Worm (Caenorhabditis elegans) whole organism, young adult: ENCODE data around the gene Y53F4B.19.
"Not testable (repeated sequence)": the region's sequence is repeated elsewhere in the genome, so short reads cannot be mapped to it uniquely, and the experiment has no call there.

Experiments used
- B0035.1 ChIP-seq: sonication (generic microtip); optimal IDR thresholded peaks from 2 replicates; lab custom pipeline; 2016; ENCODE audit warnings: missing genetic modification characterization, mild to moderate bottlenecking, missing compliant biosample characterization, missing genotype, missing genetic modification reagents
- F39B2.1 ChIP-seq: fragments of 200-800 bp; sonication (Bioruptor generic); IDR thresholded peaks from 2 replicates; pipeline ENCODE4 v1.3.6; 2022; ENCODE audit warnings: missing genetic modification reagents, missing genetic modification characterization, missing compliant biosample characterization
- F57A8.1 ChIP-seq: fragments of 200-800 bp; sonication (Bioruptor generic); optimal IDR thresholded peaks from 2 replicates; lab custom pipeline; 2018; ENCODE audit warnings: mild to moderate bottlenecking, missing genetic modification characterization, moderate library complexity, missing compliant biosample characterization
- ama-1 ChIP-seq, 3 experiments: fragments of 150-350 bp in 1 of 3; sonication (generic microtip) in 2 of 3; optimal IDR thresholded peaks; 2 replicates each; lab custom pipeline; 2014 to 2018; ENCODE audit warnings: missing biosample characterization in 2 of 3, missing genetic modification characterization in 2 of 3, missing genetic modification reagents in 2 of 3
- bed-2 ChIP-seq: fragments of 200-800 bp; sonication (Bioruptor generic); IDR thresholded peaks from 2 replicates; pipeline ENCODE4 v1.3.6; 2022; ENCODE audit warnings: missing genetic modification reagents, missing genetic modification characterization, missing compliant biosample characterization
- ceh-27 ChIP-seq: fragments of 200-800 bp; sonication (Bioruptor generic); optimal IDR thresholded peaks from 2 replicates; lab custom pipeline; 2018; ENCODE audit warnings: mild to moderate bottlenecking, missing genetic modification characterization, moderate library complexity, missing compliant biosample characterization
- fkh-3 ChIP-seq: sonication (generic microtip); optimal IDR thresholded peaks from 2 replicates; lab custom pipeline; 2016; ENCODE audit warnings: mild to moderate bottlenecking, missing genetic modification characterization, missing compliant biosample characterization
- hlh-26 ChIP-seq: fragments of 200-800 bp; sonication (Bioruptor generic); conservative IDR thresholded peaks from 2 replicates; pipeline ENCODE4 v1.3.6; 2022; ENCODE audit warnings: missing genetic modification reagents, missing genetic modification characterization, missing compliant biosample characterization
- mcd-1 ChIP-seq: fragments of 200-800 bp; sonication (Bioruptor generic); IDR thresholded peaks from 2 replicates; pipeline ENCODE4 v1.3.6; 2022; ENCODE audit warnings: missing genetic modification reagents, missing genetic modification characterization, missing compliant biosample characterization
- nfya-1 ChIP-seq: sonication (generic microtip); optimal IDR thresholded peaks from 2 replicates; lab custom pipeline; 2017; ENCODE audit warnings: antibody characterized with exemption, missing compliant biosample characterization, missing genetic modification characterization, borderline replicate concordance; ENCODE audit not compliant: insufficient read depth
- pbrm-1 ChIP-seq: fragments of 200-800 bp; sonication (Bioruptor generic); IDR thresholded peaks from 2 replicates; pipeline ENCODE4 v1.3.6; 2022; ENCODE audit warnings: missing genetic modification reagents, missing genetic modification characterization, missing compliant biosample characterization
- rec-8 ChIP-seq, 2 experiments: sonication (generic microtip); optimal IDR thresholded peaks; 2 replicates each; lab custom pipeline; 2016; ENCODE audit warnings: mild to moderate bottlenecking in 2 of 2, missing genetic modification characterization in 2 of 2, missing genetic modification reagents in 2 of 2, missing genotype in 2 of 2, missing biosample characterization in 1 of 2, missing compliant biosample characterization in 1 of 2, moderate library complexity in 1 of 2
- somi-1 ChIP-seq: fragments of 200-800 bp; sonication (Bioruptor generic); optimal IDR thresholded peaks from 2 replicates; lab custom pipeline; 2018; ENCODE audit warnings: mild to moderate bottlenecking, missing genetic modification characterization, missing compliant biosample characterization

ce11 chrII:15096328-15096727 lies 19.6 kb downstream of the Y53F4B.19 start:
- TF ChIP-seq bed-2 (GFP tag; lab: Robert Waterston, UW) = 0 out of 2 replicates have a peak, but pooled peaks have one; percentile 39
- not testable (repeated sequence) for TF ChIP-seq hlh-26 (GFP tag; lab: Robert Waterston, UW); F57A8.1 (GFP tag; lab: Kevin White, UChicago); pbrm-1; B0035.1 (tag; lab: Kevin White, UChicago); ama-1 (optimal IDR thresholded peaks at IDR 0.05; lab: Kevin White, UChicago); ama-1 (GFP tag; optimal IDR thresholded peaks at IDR 0.05; lab: Kevin White, UChicago); mcd-1 (GFP tag; lab: Robert Waterston, UW); somi-1 (GFP tag; lab: Kevin White, UChicago); F39B2.1; nfya-1; fkh-3; rec-8 (tag; optimal IDR thresholded peaks at IDR 0.05; lab: Kevin White, UChicago); ceh-27 (GFP tag; lab: Kevin White, UChicago)
